Worm (Caenorhabditis elegans) whole organism, midembryonic: Measurements from ENCODE around the gene cpr-6.

Experiments
- T22C8.4 ChIP-seq: fragments of 200-800 bp; sonication (Bioruptor generic); IDR thresholded peaks from 2 replicates; pipeline ENCODE4 v1.3.6; 2022; ENCODE audit warnings: missing genetic modification characterization, missing compliant biosample characterization
- klf-2 ChIP-seq: fragments of 200-800 bp; sonication (Bioruptor generic); conservative IDR thresholded peaks from 2 replicates; pipeline ENCODE4 v1.3.6; 2022; ENCODE audit warnings: missing genetic modification reagents, missing genetic modification characterization, missing compliant biosample characterization
- ref-1 ChIP-seq: fragments of 200-800 bp; sonication (Bioruptor generic); conservative IDR thresholded peaks from 2 replicates; pipeline ENCODE4 v1.3.6; 2022; ENCODE audit warnings: missing genetic modification reagents, missing genetic modification characterization, missing compliant biosample characterization
- ztf-23 ChIP-seq: fragments of 200-800 bp; sonication (Bioruptor generic); IDR thresholded peaks from 2 replicates; pipeline ENCODE4 v1.3.6; 2022; ENCODE audit warnings: missing genetic modification reagents, missing genetic modification characterization, missing compliant biosample characterization

ce11 chrX:6656251-6656650 is 49.2 kb downstream of the cpr-6 start:
- TF ChIP-seq ref-1 (GFP tag; lab: Robert Waterston, UW) (no peak), ztf-23 (GFP tag; lab: Robert Waterston, UW) (no peak), klf-2 (GFP tag; lab: Robert Waterston, UW) (no peak), T22C8.4 (no peak)
